Worm (Caenorhabditis elegans): Measurements from ENCODE around the gene F38C2.7.

- TF ChIP-seq ama-1 (optimal IDR thresholded peaks at IDR 0.05) (no peak), lin-13 (GFP tag; optimal IDR thresholded peaks at IDR 0.05) (no peak)
Observed at ce11 chrIV:16257330-16257729, 19.9 kb downstream of the F38C2.7 start, which contains the start of gene hlh-31.

Measured in whole organism, L2 larva.